Worm (Caenorhabditis elegans) whole organism, late embryonic: ENCODE measurements around the gene F07F6.7.
A peak's percentile ranks its signal among the peaks of the same experiment; 100 is the strongest.

Source experiments
- C08G9.2 ChIP-seq: sonication (generic microtip); optimal IDR thresholded peaks from 2 replicates; lab custom pipeline; 2016; ENCODE audit warnings: mild to moderate bottlenecking, missing genetic modification characterization, moderate library complexity, missing compliant biosample characterization
- C38D4.7 ChIP-seq: fragments of 200-800 bp; sonication (Bioruptor generic); optimal IDR thresholded peaks from 2 replicates; lab custom pipeline; 2018; ENCODE audit warnings: mild to moderate bottlenecking, missing genetic modification characterization, moderate library complexity, missing compliant biosample characterization
- F13H6.1 ChIP-seq: sonication (generic microtip); optimal IDR thresholded peaks from 2 replicates; lab custom pipeline; 2016; ENCODE audit warnings: missing genetic modification characterization, missing compliant biosample characterization
- K02D7.2 ChIP-seq: sonication (generic microtip); optimal IDR thresholded peaks from 2 replicates; lab custom pipeline; 2017; ENCODE audit warnings: mild to moderate bottlenecking, missing genetic modification characterization, missing compliant biosample characterization
- K09A11.1 ChIP-seq: sonication (generic microtip); optimal IDR thresholded peaks from 2 replicates; lab custom pipeline; 2017; ENCODE audit warnings: antibody characterized with exemption, mild to moderate bottlenecking, missing genetic modification characterization, missing compliant biosample characterization; ENCODE audit not compliant: insufficient read depth
- Y22D7AL.16 ChIP-seq: sonication (generic microtip); optimal IDR thresholded peaks from 2 replicates; lab custom pipeline; 2016; ENCODE audit warnings: missing genetic modification characterization, missing compliant biosample characterization
- ceh-18 ChIP-seq: sonication (generic microtip); optimal IDR thresholded peaks from 2 replicates; lab custom pipeline; 2016; ENCODE audit warnings: missing genetic modification characterization, missing compliant biosample characterization
- ceh-2 ChIP-seq: sonication (generic microtip); optimal IDR thresholded peaks from 2 replicates; lab custom pipeline; 2016; ENCODE audit warnings: missing genotype, missing genetic modification characterization, missing compliant biosample characterization
- ceh-22 ChIP-seq: sonication (generic microtip); optimal IDR thresholded peaks from 2 replicates; lab custom pipeline; 2017; ENCODE audit warnings: missing biosample characterization, missing genetic modification characterization
- ceh-30 ChIP-seq: fragments of 150-350 bp; optimal IDR thresholded peaks from 2 replicates; lab custom pipeline; 2014; ENCODE audit warnings: missing biosample characterization, missing genetic modification characterization
- ceh-31 ChIP-seq: sonication (generic microtip); optimal IDR thresholded peaks from 2 replicates; lab custom pipeline; 2016; ENCODE audit warnings: missing genetic modification characterization, missing compliant biosample characterization
- ceh-34 ChIP-seq: sonication (generic microtip); optimal IDR thresholded peaks from 2 replicates; lab custom pipeline; 2016; ENCODE audit warnings: mild to moderate bottlenecking, missing genetic modification characterization, missing compliant biosample characterization
- ceh-45 ChIP-seq: fragments of 200-800 bp; sonication (Bioruptor generic); IDR thresholded peaks from 2 replicates; pipeline ENCODE4 v1.3.6; 2022; ENCODE audit warnings: missing genetic modification reagents, missing genetic modification characterization, missing compliant biosample characterization
- ceh-48 ChIP-seq: sonication (generic microtip); optimal IDR thresholded peaks from 2 replicates; lab custom pipeline; 2016; ENCODE audit warnings: missing genetic modification characterization, inconsistent platforms, missing compliant biosample characterization
- ceh-9 ChIP-seq: sonication (generic microtip); optimal IDR thresholded peaks from 2 replicates; lab custom pipeline; 2016; ENCODE audit warnings: mild to moderate bottlenecking, missing genetic modification characterization, inconsistent platforms, missing compliant biosample characterization
- che-1 ChIP-seq: sonication (generic microtip); optimal IDR thresholded peaks from 2 replicates; lab custom pipeline; 2016; ENCODE audit warnings: mild to moderate bottlenecking, missing genetic modification characterization, missing compliant biosample characterization
- elt-2 ChIP-seq: sonication (generic microtip); optimal IDR thresholded peaks from 2 replicates; lab custom pipeline; 2016; ENCODE audit warnings: missing genetic modification reagents, missing genetic modification characterization, missing compliant biosample characterization
- elt-4 ChIP-seq: sonication (generic microtip); optimal IDR thresholded peaks from 2 replicates; lab custom pipeline; 2016; ENCODE audit warnings: missing genetic modification characterization, missing compliant biosample characterization
- ets-4 ChIP-seq: sonication (generic microtip); optimal IDR thresholded peaks from 2 replicates; lab custom pipeline; 2016; ENCODE audit warnings: missing genetic modification characterization, missing compliant biosample characterization
- fkh-6 ChIP-seq: sonication (generic microtip); optimal IDR thresholded peaks from 2 replicates; lab custom pipeline; 2016; ENCODE audit warnings: missing genetic modification characterization, missing compliant biosample characterization
- hlh-13 ChIP-seq: fragments of 200-800 bp; sonication (Bioruptor generic); optimal IDR thresholded peaks from 2 replicates; lab custom pipeline; 2018; ENCODE audit warnings: mild to moderate bottlenecking, missing genetic modification characterization, missing compliant biosample characterization
- hlh-15 ChIP-seq: sonication (generic microtip); optimal IDR thresholded peaks from 2 replicates; lab custom pipeline; 2016; ENCODE audit warnings: missing genetic modification characterization, missing compliant biosample characterization
- hlh-30 ChIP-seq: sonication (generic microtip); optimal IDR thresholded peaks from 2 replicates; lab custom pipeline; 2017; ENCODE audit warnings: antibody characterized with exemption, missing genetic modification characterization, missing compliant biosample characterization; ENCODE audit not compliant: insufficient read depth
- hlh-6 ChIP-seq: sonication (generic microtip); optimal IDR thresholded peaks from 2 replicates; lab custom pipeline; 2016; ENCODE audit warnings: missing genotype, missing genetic modification characterization, missing compliant biosample characterization
- hlh-8 ChIP-seq: sonication (generic microtip); optimal IDR thresholded peaks from 2 replicates; lab custom pipeline; 2016; ENCODE audit warnings: missing genotype, missing genetic modification characterization, missing compliant biosample characterization
- lim-6 ChIP-seq: sonication (generic microtip); optimal IDR thresholded peaks from 2 replicates; lab custom pipeline; 2016; ENCODE audit warnings: missing genetic modification characterization, missing compliant biosample characterization
- lin-11 ChIP-seq: fragments of 200-800 bp; sonication (Bioruptor generic); optimal IDR thresholded peaks from 2 replicates; lab custom pipeline; 2018; ENCODE audit warnings: mild to moderate bottlenecking, missing genetic modification characterization, missing compliant biosample characterization
- mec-3 ChIP-seq: sonication (generic microtip); optimal IDR thresholded peaks from 2 replicates; lab custom pipeline; 2016; ENCODE audit warnings: borderline replicate concordance, missing genetic modification characterization, missing compliant biosample characterization
- nfya-1 ChIP-seq: sonication (generic microtip); optimal IDR thresholded peaks from 2 replicates; lab custom pipeline; 2017; ENCODE audit warnings: missing genetic modification characterization, mild to moderate bottlenecking, missing compliant biosample characterization, antibody characterized with exemption, moderate library complexity
- nhr-11 ChIP-seq: fragments of 150-350 bp; optimal IDR thresholded peaks from 2 replicates; lab custom pipeline; 2014; ENCODE audit warnings: missing biosample characterization, missing genetic modification characterization
- nhr-232 ChIP-seq: sonication (generic microtip); optimal IDR thresholded peaks from 2 replicates; lab custom pipeline; 2016; ENCODE audit warnings: missing genetic modification characterization, missing compliant biosample characterization
- odd-2 ChIP-seq: sonication (generic microtip); optimal IDR thresholded peaks from 2 replicates; lab custom pipeline; 2017; ENCODE audit warnings: antibody characterized with exemption, mild to moderate bottlenecking, missing genetic modification characterization, missing compliant biosample characterization
- pag-3 ChIP-seq: sonication (generic microtip); optimal IDR thresholded peaks from 2 replicates; lab custom pipeline; 2016; ENCODE audit warnings: missing compliant biosample characterization, missing genetic modification characterization, borderline replicate concordance
- pat-9 ChIP-seq: fragments of 200-800 bp; sonication (Bioruptor generic); optimal IDR thresholded peaks from 2 replicates; lab custom pipeline; 2018; ENCODE audit warnings: mild to moderate bottlenecking, missing genetic modification characterization, moderate library complexity, missing compliant biosample characterization
- pax-1 ChIP-seq: fragments of 150-350 bp; optimal IDR thresholded peaks from 2 replicates; lab custom pipeline; 2014; ENCODE audit warnings: missing biosample characterization, missing genetic modification characterization
- pha-2 ChIP-seq: sonication (generic microtip); optimal IDR thresholded peaks from 2 replicates; lab custom pipeline; 2017; ENCODE audit warnings: mild to moderate bottlenecking, missing genetic modification characterization, missing compliant biosample characterization
- pha-4 ChIP-seq: fragments of 150-350 bp; optimal IDR thresholded peaks from 2 replicates; lab custom pipeline; 2018; ENCODE audit warnings: missing biosample characterization, missing genetic modification reagents, missing genetic modification characterization
- pqm-1 ChIP-seq: sonication (generic microtip); optimal IDR thresholded peaks from 2 replicates; lab custom pipeline; 2016; ENCODE audit warnings: missing genetic modification characterization, missing compliant biosample characterization
- pros-1 ChIP-seq: fragments of 150-350 bp; optimal IDR thresholded peaks from 2 replicates; lab custom pipeline; 2014; ENCODE audit warnings: missing biosample characterization, missing genetic modification reagents, missing genetic modification characterization
- sdc-2 ChIP-seq: sonication (generic microtip); optimal IDR thresholded peaks from 2 replicates; lab custom pipeline; 2016; ENCODE audit warnings: missing genotype, missing genetic modification characterization, missing compliant biosample characterization
- sox-4 ChIP-seq: sonication (generic microtip); optimal IDR thresholded peaks from 2 replicates; lab custom pipeline; 2017; ENCODE audit warnings: mild to moderate bottlenecking, missing genetic modification characterization, inconsistent platforms, missing compliant biosample characterization
- tbx-2 ChIP-seq: sonication (generic microtip); optimal IDR thresholded peaks from 2 replicates; lab custom pipeline; 2016; ENCODE audit warnings: missing genetic modification characterization, missing compliant biosample characterization
- unc-86 ChIP-seq: sonication (generic microtip); optimal IDR thresholded peaks from 2 replicates; lab custom pipeline; 2016; ENCODE audit warnings: missing genetic modification characterization, missing compliant biosample characterization
- zip-5 ChIP-seq: sonication (generic microtip); optimal IDR thresholded peaks from 2 replicates; lab custom pipeline; 2016; ENCODE audit warnings: missing genetic modification characterization, missing compliant biosample characterization
- ztf-16 ChIP-seq: sonication (generic microtip); optimal IDR thresholded peaks from 2 replicates; lab custom pipeline; 2017; ENCODE audit warnings: missing genetic modification characterization, missing compliant biosample characterization

Gene F07F6.7

ce11 chrII:5377467-5378238 lies 46.0 kb downstream of the F07F6.7 start, which contains the start of gene prdx-2:
prdx-2 (plus strand) TSS chrII:5378195.
- no peak for TF ChIP-seq ceh-30 (tag; lab: Kevin White, UChicago)
- no peak for TF ChIP-seq ceh-45
- no peak for TF ChIP-seq ceh-9 (tag; lab: Kevin White, UChicago)

DNA sequence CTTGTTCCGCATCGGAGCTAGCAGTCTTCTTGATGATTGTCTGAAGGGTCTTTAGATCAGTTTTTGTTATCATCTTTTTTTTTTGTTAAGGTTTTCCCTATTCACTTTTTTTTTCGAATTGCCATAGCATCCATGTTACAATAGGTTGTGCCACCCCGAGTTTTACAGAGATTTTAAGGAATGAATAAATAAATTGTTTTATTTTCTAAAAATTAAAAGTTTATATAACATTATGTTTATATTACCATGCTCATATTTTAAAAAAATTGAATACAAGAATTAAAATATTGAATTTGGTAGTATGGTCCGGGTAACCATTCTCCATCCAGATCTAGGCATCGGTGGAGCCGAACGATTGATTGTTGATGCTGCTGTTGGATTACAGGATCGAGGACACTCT lies 48.7 kb downstream of the F07F6.7 start, which contains the start of gene algn-2:
TSS of gene algn-2 (plus strand) at position 301 of the 400 bp plus-strand sequence.
- TF ChIP-seq elt-4 (tag; lab: Kevin White, UChicago): no peak
- TF ChIP-seq pax-1 (tag; lab: Kevin White, UChicago): no peak
- no peak for TF ChIP-seq lim-6 (tag; lab: Kevin White, UChicago)
- no peak for TF ChIP-seq ztf-16 (tag; lab: Kevin White, UChicago)
- no peak for TF ChIP-seq ceh-9 (tag; lab: Kevin White, UChicago)
- no peak for TF ChIP-seq mec-3 (tag; lab: Kevin White, UChicago)
- TF ChIP-seq pqm-1 (tag; lab: Kevin White, UChicago): no peak
- no peak for TF ChIP-seq pat-9
- TF ChIP-seq hlh-15 (tag; lab: Kevin White, UChicago): no peak
- no peak for TF ChIP-seq tbx-2 (tag; lab: Kevin White, UChicago)
- TF ChIP-seq che-1: no peak
- no peak for TF ChIP-seq ceh-48 (tag; lab: Kevin White, UChicago)
- TF ChIP-seq sox-4: no peak
- TF ChIP-seq pha-4 (tag; lab: Kevin White, UChicago): no peak
- no peak for TF ChIP-seq pha-2
- no peak for TF ChIP-seq fkh-6
- no peak for TF ChIP-seq nhr-11

- TF ChIP-seq C08G9.2 (tag; lab: Kevin White, UChicago) (no peak), odd-2 (tag; lab: Kevin White, UChicago) (no peak), lin-11 (tag; lab: Kevin White, UChicago) (no peak), pag-3 (tag; lab: Kevin White, UChicago) (no peak), ceh-22 (no peak), hlh-8 (tag; lab: Kevin White, UChicago) (no peak), nfya-1 (peak; percentile 81), Y22D7AL.16 (tag; lab: Kevin White, UChicago) (peak; percentile 1), unc-86 (no peak), C38D4.7 (GFP tag; lab: Kevin White, UChicago) (no peak), ceh-30 (tag; lab: Kevin White, UChicago) (peak; percentile 92), hlh-30 (tag; lab: Kevin White, UChicago) (peak; percentile 42), ceh-45 (peak; percentile 23; the same call in 1 of the 2 replicates), F13H6.1 (tag; lab: Kevin White, UChicago) (no peak), tbx-2 (tag; lab: Kevin White, UChicago) (peak; percentile 55), ztf-16 (tag; lab: Kevin White, UChicago) (no peak), pat-9 (no peak), ceh-34 (tag; lab: Kevin White, UChicago) (peak; percentile 57), elt-4 (tag; lab: Kevin White, UChicago) (no peak), nhr-232 (tag; lab: Kevin White, UChicago) (no peak), pros-1 (tag; lab: Kevin White, UChicago) (no peak), ceh-31 (tag; lab: Kevin White, UChicago) (peak; percentile 42), hlh-15 (tag; lab: Kevin White, UChicago) (no peak), ceh-18 (tag; lab: Kevin White, UChicago) (peak; percentile 56), zip-5 (tag; lab: Kevin White, UChicago) (no peak), sdc-2 (tag; lab: Kevin White, UChicago) (peak; percentile 25), hlh-6 (tag; lab: Kevin White, UChicago) (no peak), pha-4 (tag; lab: Kevin White, UChicago) (no peak), ceh-2 (tag; lab: Kevin White, UChicago) (peak; percentile 7), K02D7.2 (no peak), elt-2 (tag; lab: Kevin White, UChicago) (peak; percentile 97), hlh-13 (GFP tag; lab: Kevin White, UChicago) (no peak), ets-4 (tag; lab: Kevin White, UChicago) (peak; percentile 47), K09A11.1 (tag; lab: Kevin White, UChicago) (no peak)
Observed at ce11 chrII:5373275-5374047, 50.2 kb downstream of the F07F6.7 start, which contains the start of the genes agt-2 and F09E5.3. agt-2 (minus strand) TSS chrII:5373827. F09E5.3 (plus strand) TSS chrII:5373997.
